ENCODE assay signal across 4 fruit fly cellular contexts in genomic region chr3L:516948-517599, dm6.
TF ChIP-seq lines count a peak whose summit lies in the region.

No protein-coding gene starts in this region.

- TF ChIP-seq CTCF in whole organism, embryonic (GFP tag; optimal IDR thresholded peaks at IDR 0.05; lab: Kevin White, UChicago): no peak

TF ChIP-seq in whole organism, embryonic, 481 proteins besides CTCF, POLR2A, EP300 and RAD21 (continues in another document):
- TF ChIP-seq CG1233 (GFP tag; optimal IDR thresholded peaks at IDR 0.05; lab: Kevin White, UChicago) (peak; percentile 4), CrebB (tag; optimal IDR thresholded peaks at IDR 0.05; lab: Kevin White, UChicago) (no peak), CG31224 (GFP tag; IDR thresholded peaks at IDR 0.05; lab: Robert Waterston, UW) (no peak), NC2β (GFP tag; optimal IDR thresholded peaks at IDR 0.05; lab: Kevin White, UChicago) (no peak), CG9215 (GFP tag; IDR thresholded peaks at IDR 0.05; lab: Robert Waterston, UW) (no peak), danr (GFP tag; IDR thresholded peaks at IDR 0.05; lab: Robert Waterston, UW) (no peak), eve (GFP tag; optimal IDR thresholded peaks at IDR 0.05; lab: Kevin White, UChicago) (peak in 1 of 2 experiments; percentile 55), Nf-YC (tag; optimal IDR thresholded peaks at IDR 0.05; lab: Kevin White, UChicago) (no peak), Hmr (GFP tag; optimal IDR thresholded peaks at IDR 0.05; lab: Kevin White, UChicago) (no peak), seq (GFP tag; IDR thresholded peaks at IDR 0.05; lab: Robert Waterston, UW) (no peak), CG10274 (GFP tag; optimal IDR thresholded peaks at IDR 0.05; lab: Kevin White, UChicago) (no peak), sc (optimal IDR thresholded peaks at IDR 0.05; lab: Kevin White, UChicago) (no peak), sc (GFP tag; optimal IDR thresholded peaks at IDR 0.05; lab: Kevin White, UChicago) (peak; percentile 40), sim (GFP tag; IDR thresholded peaks at IDR 0.05; lab: Robert Waterston, UW) (no peak; the same call in 1 of the 2 replicates), CG6683 (GFP tag; optimal IDR thresholded peaks at IDR 0.05; lab: Kevin White, UChicago) (no peak), CG14667 (GFP tag; IDR thresholded peaks at IDR 0.05; lab: Robert Waterston, UW) (no peak), CHES-1-like (GFP tag; optimal IDR thresholded peaks at IDR 0.05; lab: Kevin White, UChicago) (no peak), Deaf1 (tag; optimal IDR thresholded peaks at IDR 0.05; lab: Kevin White, UChicago) (no peak), pzg (GFP tag; optimal IDR thresholded peaks at IDR 0.05; lab: Kevin White, UChicago) (no peak), CG16813 (GFP tag; IDR thresholded peaks at IDR 0.05; lab: Robert Waterston, UW; ENCODE audit: partially characterized antibody) (no peak), CG3847 (GFP tag; IDR thresholded peaks at IDR 0.05; lab: Robert Waterston, UW) (no peak), gcm2 (GFP tag; optimal IDR thresholded peaks at IDR 0.05; lab: Kevin White, UChicago) (no peak), Sox102F (GFP tag; optimal IDR thresholded peaks at IDR 0.05; lab: Kevin White, UChicago) (peak; percentile 70), CG7372 (GFP tag; IDR thresholded peaks at IDR 0.05; lab: Robert Waterston, UW) (no peak)

TF ChIP-seq in whole organism, prepupa, 60 proteins besides CTCF, POLR2A, EP300 and RAD21 (continues in another document):
- TF ChIP-seq CG1621 (tag; optimal IDR thresholded peaks at IDR 0.05; lab: Kevin White, UChicago) (no peak), CG3032 (tag; optimal IDR thresholded peaks at IDR 0.05; lab: Kevin White, UChicago) (peak; percentile 13), Eip78C (GFP tag; lab: Kevin White, UChicago) (peak; percentile 76), salr (GFP tag; optimal IDR thresholded peaks at IDR 0.05; lab: Kevin White, UChicago) (peak in 1 of 2 experiments; percentile 7), esn (GFP tag; optimal IDR thresholded peaks at IDR 0.05; lab: Kevin White, UChicago) (peak; percentile 8), CG11294 (GFP tag; IDR thresholded peaks at IDR 0.05; lab: Robert Waterston, UW) (0 out of 2 replicates have a peak, but pooled peaks have one; percentile 15), CG9139 (GFP tag; optimal IDR thresholded peaks at IDR 0.05; lab: Kevin White, UChicago) (no peak), CG34406 (GFP tag; optimal IDR thresholded peaks at IDR 0.05; lab: Kevin White, UChicago) (no peak), CG6792 (GFP tag; optimal IDR thresholded peaks at IDR 0.05; lab: Kevin White, UChicago) (no peak), fkh (GFP tag; optimal IDR thresholded peaks at IDR 0.05; lab: Kevin White, UChicago) (no peak), Sox14 (GFP tag; optimal IDR thresholded peaks at IDR 0.05; lab: Kevin White, UChicago) (peak; percentile 14), fd59A (GFP tag; optimal IDR thresholded peaks at IDR 0.05; lab: Kevin White, UChicago) (no peak), CG6276 (GFP tag; optimal IDR thresholded peaks at IDR 0.05; lab: Kevin White, UChicago) (peak; percentile 57), ss (GFP tag; optimal IDR thresholded peaks at IDR 0.05; lab: Kevin White, UChicago) (no peak), CG8119 (GFP tag; IDR thresholded peaks at IDR 0.05; lab: Robert Waterston, UW) (peak; percentile 91), Ets21C (GFP tag; optimal IDR thresholded peaks at IDR 0.05; lab: Kevin White, UChicago) (no peak), CG6163 (GFP tag; IDR thresholded peaks at IDR 0.05; lab: Robert Waterston, UW) (peak; percentile 62; the same call in 2 of the 3 replicates), fd85E (GFP tag; optimal IDR thresholded peaks at IDR 0.05; lab: Kevin White, UChicago) (no peak), spab (GFP tag; optimal IDR thresholded peaks at IDR 0.05; lab: Kevin White, UChicago) (no peak), CG16779 (tag; optimal IDR thresholded peaks at IDR 0.05; lab: Kevin White, UChicago) (no peak), topi (GFP tag; optimal IDR thresholded peaks at IDR 0.05; lab: Kevin White, UChicago) (peak; percentile 6), Sox102F (GFP tag; optimal IDR thresholded peaks at IDR 0.05; lab: Kevin White, UChicago) (no peak), CG6808 (GFP tag; optimal IDR thresholded peaks at IDR 0.05; lab: Kevin White, UChicago) (no peak), eg (GFP tag; IDR thresholded peaks at IDR 0.05; lab: Robert Waterston, UW) (peak; percentile 85)

TF ChIP-seq in whole organism, pupa, 21 proteins besides CTCF, POLR2A, EP300 and RAD21:
- peak; percentile 63 for TF ChIP-seq CG12605 (GFP tag; IDR thresholded peaks at IDR 0.05; lab: Robert Waterston, UW)
- TF ChIP-seq CG9948 (tag; optimal IDR thresholded peaks at IDR 0.05; lab: Kevin White, UChicago): peak; percentile 49
- peak; percentile 79 for TF ChIP-seq CG4496 (GFP tag; IDR thresholded peaks at IDR 0.05; lab: Robert Waterston, UW)
- TF ChIP-seq CG32121 (GFP tag; IDR thresholded peaks at IDR 0.05; lab: Robert Waterston, UW): peak; percentile 83
- TF ChIP-seq CG34367 (tag; optimal IDR thresholded peaks at IDR 0.05; lab: Kevin White, UChicago): no peak
- no peak for TF ChIP-seq CG15710 (tag; optimal IDR thresholded peaks at IDR 0.05; lab: Kevin White, UChicago)
- 0 out of 2 replicates have a peak, but pooled peaks have one; percentile 24 for TF ChIP-seq CG10348 (GFP tag; IDR thresholded peaks at IDR 0.05; lab: Robert Waterston, UW)
- TF ChIP-seq CG8301 (tag; optimal IDR thresholded peaks at IDR 0.05; lab: Kevin White, UChicago): peak; percentile 67
- TF ChIP-seq CG8159 (tag; optimal IDR thresholded peaks at IDR 0.05; lab: Kevin White, UChicago): no peak
- no peak for TF ChIP-seq EcR (GFP tag; optimal IDR thresholded peaks at IDR 0.05; lab: Kevin White, UChicago)
- no peak for TF ChIP-seq Snoo (tag; optimal IDR thresholded peaks at IDR 0.05; lab: Kevin White, UChicago)
- TF ChIP-seq rn (GFP tag; IDR thresholded peaks at IDR 0.05; lab: Robert Waterston, UW): peak; percentile 51; the same call in 1 of the 2 replicates
- no peak for TF ChIP-seq Pif1B (GFP tag; optimal IDR thresholded peaks at IDR 0.05; lab: Kevin White, UChicago)
- TF ChIP-seq Pif1A (GFP tag; optimal IDR thresholded peaks at IDR 0.05; lab: Kevin White, UChicago): peak; percentile 45
- peak; percentile 86 for TF ChIP-seq Ets98B (GFP tag; IDR thresholded peaks at IDR 0.05; lab: Robert Waterston, UW)
- TF ChIP-seq CG17806 (tag; optimal IDR thresholded peaks at IDR 0.05; lab: Kevin White, UChicago): peak; percentile 35
- no peak for TF ChIP-seq gl (tag; optimal IDR thresholded peaks at IDR 0.05; lab: Kevin White, UChicago)
- no peak for TF ChIP-seq D1 (tag; optimal IDR thresholded peaks at IDR 0.05; lab: Kevin White, UChicago)
- peak; percentile 59; the same call in 1 of the 3 replicates for TF ChIP-seq fd96Ca (GFP tag; IDR thresholded peaks at IDR 0.05; lab: Robert Waterston, UW)
- no peak for TF ChIP-seq CG13204 (GFP tag; optimal IDR thresholded peaks at IDR 0.05; lab: Kevin White, UChicago)
- peak; percentile 67 for TF ChIP-seq CG14655 (GFP tag; optimal IDR thresholded peaks at IDR 0.05; lab: Kevin White, UChicago)

TF ChIP-seq in whole organism, wandering third instar larva, 38 proteins besides CTCF, POLR2A, EP300 and RAD21:
- TF ChIP-seq h (GFP tag; optimal IDR thresholded peaks at IDR 0.05; lab: Kevin White, UChicago) (peak; percentile 35), jim (GFP tag; optimal IDR thresholded peaks at IDR 0.05; lab: Kevin White, UChicago) (no peak), dl (GFP tag; optimal IDR thresholded peaks at IDR 0.05; lab: Kevin White, UChicago; ENCODE audit: insufficient read depth in 1 of 2, partially characterized antibody in 2 of 2) (no peak)

Comparison
In these comparisons a context has a peak if more than half of its experiments do, and no peak if none do; other contexts are left out.
1. Of the 7 proteins assayed by ChIP-seq in both whole organism, embryonic and whole organism, prepupa: peak only in whole organism, embryonic: Blimp-1 and Sox102F; only in whole organism, prepupa: Gug and Lpt; in both: none; in neither: 3.